Fruit fly (Drosophila melanogaster) whole organism, prepupa: ENCODE measurements around the gene Miga.

Source experiments
- Blimp-1 ChIP-seq: fragments of 200-800 bp; sonication (Bioruptor generic); optimal IDR thresholded peaks from 3 replicates; lab custom pipeline; 2017; ENCODE audit warnings: missing biosample characterization, missing genetic modification characterization, mild to moderate bottlenecking, moderate library complexity, missing genetic modification reagents
- CG10669 ChIP-seq: fragments of 200-800 bp; sonication (Bioruptor generic); optimal IDR thresholded peaks from 3 replicates; lab custom pipeline; 2018; ENCODE audit warnings: missing biosample characterization, mild to moderate bottlenecking, missing genetic modification characterization, moderate library complexity
- CG11762 ChIP-seq: fragments of 200-800 bp; sonication (Bioruptor generic); optimal IDR thresholded peaks from 3 replicates; lab custom pipeline; 2016; ENCODE audit warnings: missing biosample characterization, missing genetic modification characterization; ENCODE audit not compliant: insufficient read depth
- CG11902 ChIP-seq: fragments of 200-800 bp; sonication (Bioruptor generic); optimal IDR thresholded peaks from 3 replicates; lab custom pipeline; 2016; ENCODE audit warnings: missing biosample characterization, missing genetic modification characterization
- CG15336 ChIP-seq: fragments of 200-800 bp; sonication (Bioruptor generic); IDR thresholded peaks from 2 replicates; pipeline ENCODE4 v1.3.6; 2022; ENCODE audit warnings: missing biosample characterization, missing genetic modification characterization
- CG1621 ChIP-seq: fragments of 200-800 bp; sonication (Bioruptor generic); optimal IDR thresholded peaks from 3 replicates; lab custom pipeline; 2018; ENCODE audit warnings: missing biosample characterization, mild to moderate bottlenecking, missing genetic modification characterization
- CG16779 ChIP-seq: fragments of 200-800 bp; sonication (Bioruptor generic); optimal IDR thresholded peaks from 3 replicates; lab custom pipeline; 2017; ENCODE audit warnings: missing biosample characterization, mild to moderate bottlenecking, missing genetic modification characterization
- CG3032 ChIP-seq: fragments of 200-800 bp; optimal IDR thresholded peaks from 2 replicates; lab custom pipeline; 2019; ENCODE audit warnings: missing biosample characterization, mild to moderate bottlenecking, missing genetic modification characterization, moderate library complexity
- CG32006 ChIP-seq: fragments of 200-800 bp; sonication (Bioruptor generic); optimal IDR thresholded peaks from 3 replicates; lab custom pipeline; 2017; ENCODE audit warnings: missing biosample characterization, mild to moderate bottlenecking, missing genetic modification characterization
- CG34406 ChIP-seq: fragments of 200-800 bp; sonication (Bioruptor generic); optimal IDR thresholded peaks from 3 replicates; lab custom pipeline; 2016; ENCODE audit warnings: missing biosample characterization, missing genetic modification characterization
- CG6163 ChIP-seq: fragments of 200-800 bp; sonication (Bioruptor generic); IDR thresholded peaks from 3 replicates; pipeline ENCODE4 v1.3.6; 2022; ENCODE audit warnings: missing biosample characterization, missing genetic modification characterization
- CG6276 ChIP-seq: fragments of 200-800 bp; sonication (Bioruptor generic); optimal IDR thresholded peaks from 2 replicates; lab custom pipeline; 2017; ENCODE audit warnings: missing biosample characterization, mild to moderate bottlenecking, missing genetic modification characterization
- CG6792 ChIP-seq: fragments of 200-800 bp; sonication (Bioruptor generic); optimal IDR thresholded peaks from 3 replicates; lab custom pipeline; 2016; ENCODE audit warnings: missing biosample characterization, missing genetic modification characterization
- CG6808 ChIP-seq: fragments of 200-800 bp; sonication (Bioruptor generic); optimal IDR thresholded peaks from 3 replicates; lab custom pipeline; 2017; ENCODE audit warnings: missing biosample characterization, missing genetic modification characterization, mild to moderate bottlenecking, moderate library complexity, missing genetic modification reagents
- CG6854 ChIP-seq: fragments of 200-800 bp; sonication (Bioruptor generic); optimal IDR thresholded peaks from 2 replicates; lab custom pipeline; 2017; ENCODE audit warnings: missing biosample characterization, mild to moderate bottlenecking, missing genetic modification characterization
- CG8119 ChIP-seq: fragments of 200-800 bp; sonication (Bioruptor generic); IDR thresholded peaks from 3 replicates; pipeline ENCODE4 v1.3.6; 2022; ENCODE audit warnings: missing biosample characterization, missing genetic modification characterization
- CG8319 ChIP-seq: fragments of 200-800 bp; sonication (Bioruptor generic); optimal IDR thresholded peaks from 3 replicates; lab custom pipeline; 2016; ENCODE audit warnings: missing biosample characterization, missing genetic modification characterization
- CG8632 ChIP-seq: fragments of 200-800 bp; sonication (Bioruptor generic); optimal IDR thresholded peaks from 3 replicates; lab custom pipeline; 2016; ENCODE audit warnings: missing biosample characterization, missing genetic modification characterization
- CG9139 ChIP-seq: fragments of 200-800 bp; sonication (Bioruptor generic); optimal IDR thresholded peaks from 3 replicates; lab custom pipeline; 2017; ENCODE audit warnings: missing biosample characterization, mild to moderate bottlenecking, missing genetic modification characterization
- Eip78C ChIP-seq: fragments of 200-800 bp; sonication (Bioruptor generic); peaks from one replicate; lab custom pipeline; 2016; ENCODE audit warnings: missing biosample characterization, missing genetic modification characterization
- Eip93F ChIP-seq: fragments of 200-800 bp; sonication (Bioruptor generic); optimal IDR thresholded peaks from 2 replicates; lab custom pipeline; 2016; ENCODE audit warnings: missing biosample characterization, mild to moderate bottlenecking, missing genetic modification characterization
- Ets21C ChIP-seq: fragments of 200-800 bp; sonication (Bioruptor generic); optimal IDR thresholded peaks from 3 replicates; lab custom pipeline; 2016; ENCODE audit warnings: missing biosample characterization, missing genetic modification characterization
- Ets96B ChIP-seq: fragments of 200-800 bp; optimal IDR thresholded peaks from 2 replicates; lab custom pipeline; 2019; ENCODE audit warnings: missing biosample characterization, mild to moderate bottlenecking, missing genetic modification characterization, moderate library complexity
- Hr38 ChIP-seq: sonication (Bioruptor generic); optimal IDR thresholded peaks from 2 replicates; lab custom pipeline; 2016; ENCODE audit warnings: missing biosample characterization, missing genetic modification characterization
- Hr39 ChIP-seq: fragments of 200-800 bp; sonication (Bioruptor generic); optimal IDR thresholded peaks from 2 replicates; lab custom pipeline; 2016; ENCODE audit warnings: missing biosample characterization, missing genetic modification characterization
- Lpt ChIP-seq: fragments of 200-800 bp; sonication (Bioruptor generic); optimal IDR thresholded peaks from 3 replicates; lab custom pipeline; 2016; ENCODE audit warnings: missing biosample characterization, missing genetic modification characterization
- Sox102F ChIP-seq: fragments of 200-800 bp; sonication (Bioruptor generic); optimal IDR thresholded peaks from 2 replicates; lab custom pipeline; 2016; ENCODE audit warnings: missing biosample characterization, mild to moderate bottlenecking, missing genetic modification characterization
- achi ChIP-seq: fragments of 200-800 bp; sonication (Bioruptor generic); optimal IDR thresholded peaks from 3 replicates; lab custom pipeline; 2016; ENCODE audit warnings: missing biosample characterization, missing genetic modification characterization
- dac ChIP-seq: fragments of 200-800 bp; sonication (Bioruptor generic); optimal IDR thresholded peaks from 2 replicates; lab custom pipeline; 2017; ENCODE audit warnings: missing biosample characterization, mild to moderate bottlenecking, missing genetic modification characterization
- dsx ChIP-seq: fragments of 200-800 bp; optimal IDR thresholded peaks from 3 replicates; lab custom pipeline; 2019; ENCODE audit warnings: missing biosample characterization, mild to moderate bottlenecking, missing genetic modification characterization, moderate library complexity; ENCODE audit not compliant: poor library complexity, severe bottlenecking
- eg ChIP-seq: fragments of 200-800 bp; sonication (Bioruptor generic); IDR thresholded peaks from 3 replicates; pipeline ENCODE4 v1.3.6; 2022; ENCODE audit warnings: missing biosample characterization, missing genetic modification characterization
- esn ChIP-seq: fragments of 200-800 bp; sonication (Bioruptor generic); optimal IDR thresholded peaks from 2 replicates; lab custom pipeline; 2016; ENCODE audit warnings: missing biosample characterization, mild to moderate bottlenecking, missing genetic modification characterization, moderate library complexity
- fkh ChIP-seq: fragments of 200-800 bp; sonication (Bioruptor generic); optimal IDR thresholded peaks from 3 replicates; lab custom pipeline; 2017; ENCODE audit warnings: missing biosample characterization, mild to moderate bottlenecking, missing genetic modification characterization, moderate library complexity
- spab ChIP-seq: fragments of 200-800 bp; sonication (Bioruptor generic); optimal IDR thresholded peaks from 2 replicates; lab custom pipeline; 2017; ENCODE audit warnings: missing biosample characterization, mild to moderate bottlenecking, missing genetic modification characterization, missing genetic modification reagents
- ss ChIP-seq, 2 experiments: fragments of 200-800 bp; sonication (Bioruptor generic); optimal IDR thresholded peaks; 2 replicates in 1 of 2; 3 replicates in 1 of 2; lab custom pipeline; 2017 to 2018; ENCODE audit warnings: mild to moderate bottlenecking in 2 of 2, missing biosample characterization in 2 of 2, missing genetic modification characterization in 2 of 2, moderate library complexity in 1 of 2
- svp ChIP-seq: fragments of 200-800 bp; sonication (Bioruptor generic); peaks from one replicate; lab custom pipeline; 2016; ENCODE audit warnings: missing biosample characterization, missing genetic modification characterization
- topi ChIP-seq: fragments of 200-800 bp; sonication (Bioruptor generic); optimal IDR thresholded peaks from 3 replicates; lab custom pipeline; 2016; ENCODE audit warnings: missing biosample characterization, missing genetic modification characterization

Gene Miga

dm6 chrX:8437285-8438110 is at the start of gene Miga:
TSS of gene Miga (minus strand) at chrX:8437820.
- peak; percentile 54 for TF ChIP-seq CG6854
- TF ChIP-seq Hr39 (GFP tag; lab: Kevin White, UChicago): no peak
- peak; percentile 18 for TF ChIP-seq CG6808
- TF ChIP-seq CG9139: peak; percentile 35
- peak; percentile 90 for TF ChIP-seq Blimp-1
- TF ChIP-seq Hr38 (GFP tag; lab: Kevin White, UChicago): no peak
- peak; percentile 33 for TF ChIP-seq fkh (GFP tag; lab: Kevin White, UChicago)
- TF ChIP-seq CG32006 (GFP tag; lab: Kevin White, UChicago): peak; percentile 22
- TF ChIP-seq CG11762 (GFP tag; lab: Kevin White, UChicago): peak; percentile 11
- no peak for TF ChIP-seq esn (GFP tag; lab: Kevin White, UChicago)
- TF ChIP-seq CG1621: peak; percentile 44
- TF ChIP-seq CG8319 (GFP tag; lab: Kevin White, UChicago): no peak
- peak; percentile 9 for TF ChIP-seq spab (GFP tag; lab: Kevin White, UChicago)
- TF ChIP-seq achi (GFP tag; lab: Kevin White, UChicago): no peak
- TF ChIP-seq ss (GFP tag; optimal IDR thresholded peaks at IDR 0.05; lab: Kevin White, UChicago): peak; percentile 67 to 77
- TF ChIP-seq Sox102F (GFP tag; lab: Kevin White, UChicago): peak; percentile 8
- peak; percentile 33; the same call in 1 of the 2 replicates for TF ChIP-seq CG15336 (GFP tag; lab: Robert Waterston, UW)
- peak; percentile 56 for TF ChIP-seq dsx
- TF ChIP-seq Ets96B (tag; lab: Kevin White, UChicago): peak; percentile 12
- TF ChIP-seq CG6792 (GFP tag; lab: Kevin White, UChicago): no peak
- peak; percentile 84 for TF ChIP-seq Eip78C
- peak; percentile 27 for TF ChIP-seq CG16779 (tag; lab: Kevin White, UChicago)
- TF ChIP-seq CG3032 (tag; lab: Kevin White, UChicago): peak; percentile 8
- peak; percentile 63 for TF ChIP-seq Lpt (GFP tag; lab: Kevin White, UChicago)
- peak; percentile 75 for TF ChIP-seq svp (GFP tag; lab: Kevin White, UChicago)
- peak; percentile 47 for TF ChIP-seq CG6276 (GFP tag; lab: Kevin White, UChicago)
- TF ChIP-seq eg (GFP tag; lab: Robert Waterston, UW): peak; percentile 21; the same call in 1 of the 3 replicates
- 0 out of 3 replicates have a peak, but pooled peaks have one; percentile 26 for TF ChIP-seq CG6163 (GFP tag; lab: Robert Waterston, UW)

- TF ChIP-seq Eip93F: no peak
- no peak for TF ChIP-seq Blimp-1
- TF ChIP-seq CG6163 (GFP tag; lab: Robert Waterston, UW): no peak
- no peak for TF ChIP-seq CG15336 (GFP tag; lab: Robert Waterston, UW)
- TF ChIP-seq CG8119 (GFP tag; lab: Robert Waterston, UW): no peak
- TF ChIP-seq topi: no peak
- no peak for TF ChIP-seq CG8632
These were observed 47.2 kb upstream of the Miga start for dm6 chrX:8484778-8485177.

- no peak for TF ChIP-seq CG10669 (GFP tag; lab: Kevin White, UChicago)
- TF ChIP-seq Hr38 (GFP tag; lab: Kevin White, UChicago): no peak
- no peak for TF ChIP-seq dsx
- no peak for TF ChIP-seq CG1621
- no peak for TF ChIP-seq CG8632
- no peak for TF ChIP-seq dac
- TF ChIP-seq CG6808: no peak
- TF ChIP-seq CG9139: no peak
- TF ChIP-seq Ets21C (GFP tag; lab: Kevin White, UChicago): no peak
- TF ChIP-seq esn (GFP tag; lab: Kevin White, UChicago): no peak
- TF ChIP-seq topi: no peak
- TF ChIP-seq CG16779 (tag; lab: Kevin White, UChicago): no peak
- no peak for TF ChIP-seq CG34406 (GFP tag; lab: Kevin White, UChicago)
- no peak for TF ChIP-seq CG11902 (GFP tag; lab: Kevin White, UChicago)
- TF ChIP-seq, all 60 proteins: peak for 0
These were observed 46.1 kb upstream of the Miga start, which contains the start of gene CG33223 for dm6 chrX:8483671-8484070. TSS of gene CG33223 (minus strand) at chrX:8483885.
